Worm (Caenorhabditis elegans): ENCODE measurements around the gene brf-1.

Gene brf-1

ce11 chrII:7305558-7305957 lies at the start of gene brf-1:
Gene brf-1, plus strand, starts transcription at chrII:7305858.
- TF ChIP-seq mdl-1 (tag; optimal IDR thresholded peaks at IDR 0.05): no peak
- no peak for TF ChIP-seq fkh-2 (tag; optimal IDR thresholded peaks at IDR 0.05)
- TF ChIP-seq pha-4 (tag; optimal IDR thresholded peaks at IDR 0.05): no peak
- TF ChIP-seq egl-27 (tag; optimal IDR thresholded peaks at IDR 0.05): no peak
- no peak for TF ChIP-seq ceh-16 (tag; optimal IDR thresholded peaks at IDR 0.05)
- TF ChIP-seq elt-2 (tag; optimal IDR thresholded peaks at IDR 0.05): no peak
- TF ChIP-seq nhr-43 (tag; optimal IDR thresholded peaks at IDR 0.05; ENCODE audit: poor library complexity, severe bottlenecking): no peak
- no peak for TF ChIP-seq zag-1 (tag; optimal IDR thresholded peaks at IDR 0.05)

ce11 chrII:7261854-7262253 lies 43.8 kb upstream of the brf-1 start, which contains the start of gene C30G12.4:
Gene C30G12.4, plus strand, starts transcription at chrII:7262154.
- TF ChIP-seq mml-1 (tag; optimal IDR thresholded peaks at IDR 0.05): no peak
- no peak for TF ChIP-seq fkh-2 (tag; optimal IDR thresholded peaks at IDR 0.05)
- TF ChIP-seq ztf-11 (tag; optimal IDR thresholded peaks at IDR 0.05): no peak
- TF ChIP-seq unc-62 (GFP tag; optimal IDR thresholded peaks at IDR 0.05): no peak
- no peak for TF ChIP-seq elt-2 (tag; optimal IDR thresholded peaks at IDR 0.05)
- TF ChIP-seq nhr-11 (tag; optimal IDR thresholded peaks at IDR 0.05): no peak
- TF ChIP-seq lsy-12 (tag; optimal IDR thresholded peaks at IDR 0.05): no peak
- TF ChIP-seq ZK546.5 (tag; optimal IDR thresholded peaks at IDR 0.05): no peak
- TF ChIP-seq pha-4 (tag; optimal IDR thresholded peaks at IDR 0.05): no peak
- no peak for TF ChIP-seq elt-3 (tag; optimal IDR thresholded peaks at IDR 0.05)
- no peak for TF ChIP-seq snpc-4 (tag; optimal IDR thresholded peaks at IDR 0.05)
- no peak for TF ChIP-seq mdl-1 (tag; optimal IDR thresholded peaks at IDR 0.05)
- no peak for TF ChIP-seq nhr-25 (tag; optimal IDR thresholded peaks at IDR 0.05)
- TF ChIP-seq ztf-4 (tag; optimal IDR thresholded peaks at IDR 0.05): no peak

ce11 chrII:7264675-7265074 lies 41.0 kb upstream of the brf-1 start:
- TF ChIP-seq eor-1 (tag; optimal IDR thresholded peaks at IDR 0.05): no peak
- TF ChIP-seq hmg-11 (tag; optimal IDR thresholded peaks at IDR 0.05): no peak
- peak; percentile 38 for TF ChIP-seq mdl-1 (tag; optimal IDR thresholded peaks at IDR 0.05)
- TF ChIP-seq jun-1 (tag; optimal IDR thresholded peaks at IDR 0.05): peak; percentile 76
- TF ChIP-seq nhr-28 (tag; optimal IDR thresholded peaks at IDR 0.05): no peak
- TF ChIP-seq pqm-1 (tag; optimal IDR thresholded peaks at IDR 0.05): peak; percentile 59
- no peak for TF ChIP-seq skn-1 (tag; optimal IDR thresholded peaks at IDR 0.05)
- no peak for TF ChIP-seq egl-5 (tag; optimal IDR thresholded peaks at IDR 0.05)
- no peak for TF ChIP-seq aly-2 (tag; optimal IDR thresholded peaks at IDR 0.05)
- peak; percentile 94 for TF ChIP-seq elt-2 (tag; optimal IDR thresholded peaks at IDR 0.05)
- no peak for TF ChIP-seq snpc-4 (tag; optimal IDR thresholded peaks at IDR 0.05)
- peak; percentile 84 for TF ChIP-seq pha-4 (tag; optimal IDR thresholded peaks at IDR 0.05)

- TF ChIP-seq elt-2 (tag; optimal IDR thresholded peaks at IDR 0.05) (peak; percentile 14), nhr-12 (tag; optimal IDR thresholded peaks at IDR 0.05) (no peak), unc-39 (tag; optimal IDR thresholded peaks at IDR 0.05) (no peak), lsy-12 (tag; optimal IDR thresholded peaks at IDR 0.05) (no peak), daf-12 (tag; optimal IDR thresholded peaks at IDR 0.05) (no peak), ceh-28 (tag; optimal IDR thresholded peaks at IDR 0.05) (no peak), nhr-23 (tag; optimal IDR thresholded peaks at IDR 0.05) (no peak), nhr-11 (tag; optimal IDR thresholded peaks at IDR 0.05) (no peak)
Measured at ce11 chrII:7269783-7270182, 35.9 kb upstream of the brf-1 start.

- no peak for TF ChIP-seq lin-39 (tag; optimal IDR thresholded peaks at IDR 0.05)
- TF ChIP-seq nhr-23 (tag; optimal IDR thresholded peaks at IDR 0.05): peak; percentile 85
- TF ChIP-seq fos-1 (tag; optimal IDR thresholded peaks at IDR 0.05): no peak
- TF ChIP-seq sea-2 (GFP tag; optimal IDR thresholded peaks at IDR 0.05): no peak
- TF ChIP-seq nhr-25 (tag; optimal IDR thresholded peaks at IDR 0.05): peak; percentile 59
- TF ChIP-seq elt-3 (tag; optimal IDR thresholded peaks at IDR 0.05): no peak
- peak; percentile 55 for TF ChIP-seq nhr-43 (tag; optimal IDR thresholded peaks at IDR 0.05; ENCODE audit: poor library complexity, severe bottlenecking)
- TF ChIP-seq tbx-2 (tag; optimal IDR thresholded peaks at IDR 0.05): peak; percentile 13
Measured at ce11 chrII:7272513-7272912, 33.1 kb upstream of the brf-1 start.
